Worm (Caenorhabditis elegans): ENCODE results near the gene C34D10.1.

ce11 chrX:8069293-8069692 is 40.0 kb downstream of the C34D10.1 start, which contains the start of gene C18A11.1:
- TF ChIP-seq unc-39 (tag; optimal IDR thresholded peaks at IDR 0.05) (no peak), blmp-1 (tag; optimal IDR thresholded peaks at IDR 0.05; ENCODE audit: insufficient read depth) (no peak), nhr-10 (tag; optimal IDR thresholded peaks at IDR 0.05) (no peak), snpc-4 (tag; optimal IDR thresholded peaks at IDR 0.05) (no peak), elt-3 (tag; optimal IDR thresholded peaks at IDR 0.05) (no peak), nhr-25 (tag; optimal IDR thresholded peaks at IDR 0.05) (no peak), nhr-11 (tag; optimal IDR thresholded peaks at IDR 0.05) (no peak), ama-1 (optimal IDR thresholded peaks at IDR 0.05) (no peak), sem-4 (tag; optimal IDR thresholded peaks at IDR 0.05) (no peak), nhr-77 (tag; optimal IDR thresholded peaks at IDR 0.05) (no peak), aly-2 (tag; optimal IDR thresholded peaks at IDR 0.05) (no peak), dmd-4 (tag; optimal IDR thresholded peaks at IDR 0.05) (no peak)
